Worm (Caenorhabditis elegans) whole organism, young adult: ENCODE data around the gene toca-2.

Source experiments
- B0035.1 ChIP-seq: sonication (generic microtip); optimal IDR thresholded peaks from 2 replicates; lab custom pipeline; 2016; ENCODE audit warnings: missing genetic modification characterization, mild to moderate bottlenecking, missing compliant biosample characterization, missing genotype, missing genetic modification reagents
- B0261.1 ChIP-seq: sonication (generic microtip); optimal IDR thresholded peaks from 2 replicates; lab custom pipeline; 2016; ENCODE audit warnings: mild to moderate bottlenecking, missing genetic modification characterization, moderate library complexity, missing compliant biosample characterization
- B0336.3 ChIP-seq: fragments of 200-800 bp; sonication (Bioruptor generic); IDR thresholded peaks from 2 replicates; pipeline ENCODE4 v1.3.6; 2022; ENCODE audit warnings: missing genetic modification characterization, missing compliant biosample characterization
- F23B12.7 ChIP-seq: sonication (generic microtip); optimal IDR thresholded peaks from 2 replicates; lab custom pipeline; 2017; ENCODE audit warnings: missing genetic modification characterization, mild to moderate bottlenecking, missing compliant biosample characterization, antibody characterized with exemption, moderate library complexity; ENCODE audit not compliant: insufficient read depth
- F37B4.10 ChIP-seq: fragments of 200-800 bp; sonication (Bioruptor generic); IDR thresholded peaks from 2 replicates; pipeline ENCODE4 v1.3.6; 2022; ENCODE audit warnings: missing genetic modification characterization, missing compliant biosample characterization
- F39B2.1 ChIP-seq: fragments of 200-800 bp; sonication (Bioruptor generic); IDR thresholded peaks from 2 replicates; pipeline ENCODE4 v1.3.6; 2022; ENCODE audit warnings: missing genetic modification reagents, missing genetic modification characterization, missing compliant biosample characterization
- F49E8.2 ChIP-seq: sonication (generic microtip); optimal IDR thresholded peaks from 3 replicates; lab custom pipeline; 2017; ENCODE audit warnings: missing genetic modification characterization, mild to moderate bottlenecking, missing compliant biosample characterization, antibody characterized with exemption, moderate library complexity; ENCODE audit not compliant: insufficient read depth
- F55B11.4 ChIP-seq: sonication (generic microtip); optimal IDR thresholded peaks from 2 replicates; lab custom pipeline; 2016; ENCODE audit warnings: missing compliant biosample characterization, missing genetic modification characterization, borderline replicate concordance; ENCODE audit not compliant: insufficient read depth
- K12H6.12 ChIP-seq: fragments of 200-800 bp; sonication (Bioruptor generic); optimal IDR thresholded peaks from 2 replicates; lab custom pipeline; 2018; ENCODE audit warnings: mild to moderate bottlenecking, missing genetic modification characterization, missing compliant biosample characterization
- T07F8.4 ChIP-seq: sonication (generic microtip); optimal IDR thresholded peaks from 2 replicates; lab custom pipeline; 2016; ENCODE audit warnings: mild to moderate bottlenecking, missing genetic modification characterization, moderate library complexity, missing compliant biosample characterization
- T26A5.8 ChIP-seq: sonication (generic microtip); optimal IDR thresholded peaks from 2 replicates; lab custom pipeline; 2016; ENCODE audit warnings: missing genetic modification characterization, missing compliant biosample characterization
- Y53G8AR.9 ChIP-seq: fragments of 200-800 bp; sonication (Bioruptor generic); conservative IDR thresholded peaks from 2 replicates; pipeline ENCODE4 v1.3.6; 2022; ENCODE audit warnings: missing genetic modification reagents, missing genetic modification characterization, missing compliant biosample characterization
- akir-1 ChIP-seq: fragments of 200-800 bp; sonication (Bioruptor generic); optimal IDR thresholded peaks from 2 replicates; lab custom pipeline; 2018; ENCODE audit warnings: mild to moderate bottlenecking, missing genetic modification characterization, moderate library complexity, missing compliant biosample characterization
- ama-1 ChIP-seq, 3 experiments: fragments of 150-350 bp in 1 of 3; sonication (generic microtip) in 2 of 3; optimal IDR thresholded peaks; 2 replicates each; lab custom pipeline; 2014 to 2018; ENCODE audit warnings: missing biosample characterization in 2 of 3, missing genetic modification characterization in 2 of 3, missing genetic modification reagents in 2 of 3
- attf-5 ChIP-seq: fragments of 200-800 bp; sonication (Bioruptor generic); optimal IDR thresholded peaks from 2 replicates; lab custom pipeline; 2018; ENCODE audit warnings: mild to moderate bottlenecking, missing genetic modification characterization, missing compliant biosample characterization
- cebp-2 ChIP-seq: fragments of 200-800 bp; sonication (Bioruptor generic); IDR thresholded peaks from 2 replicates; pipeline ENCODE4 v1.3.6; 2022; ENCODE audit warnings: missing genetic modification characterization, missing compliant biosample characterization
- ceh-40 ChIP-seq: fragments of 200-800 bp; sonication (Bioruptor generic); IDR thresholded peaks from 2 replicates; pipeline ENCODE4 v1.3.6; 2022; ENCODE audit warnings: missing genetic modification characterization, missing compliant biosample characterization
- ceh-58 ChIP-seq: fragments of 200-800 bp; sonication (Bioruptor generic); IDR thresholded peaks from 2 replicates; pipeline ENCODE4 v1.3.6; 2022; ENCODE audit warnings: missing genetic modification characterization, missing compliant biosample characterization
- efl-1 ChIP-seq: fragments of 150-350 bp; optimal IDR thresholded peaks from 2 replicates; lab custom pipeline; 2014; ENCODE audit warnings: missing biosample characterization, missing genetic modification reagents, missing genetic modification characterization
- egl-44 ChIP-seq: fragments of 200-800 bp; sonication (Bioruptor generic); IDR thresholded peaks from 2 replicates; pipeline ENCODE4 v1.3.6; 2022; ENCODE audit warnings: missing genetic modification reagents, missing genetic modification characterization, missing compliant biosample characterization
- fkh-3 ChIP-seq: sonication (generic microtip); optimal IDR thresholded peaks from 2 replicates; lab custom pipeline; 2016; ENCODE audit warnings: mild to moderate bottlenecking, missing genetic modification characterization, missing compliant biosample characterization
- hlh-26 ChIP-seq: fragments of 200-800 bp; sonication (Bioruptor generic); conservative IDR thresholded peaks from 2 replicates; pipeline ENCODE4 v1.3.6; 2022; ENCODE audit warnings: missing genetic modification reagents, missing genetic modification characterization, missing compliant biosample characterization
- hmg-1.2 ChIP-seq: fragments of 200-800 bp; sonication (Bioruptor generic); IDR thresholded peaks from 2 replicates; pipeline ENCODE4 v1.3.6; 2022; ENCODE audit warnings: missing genetic modification reagents, missing genetic modification characterization, missing compliant biosample characterization
- hmg-20 ChIP-seq: fragments of 200-800 bp; sonication (Bioruptor generic); IDR thresholded peaks from 2 replicates; pipeline ENCODE4 v1.3.6; 2022; ENCODE audit warnings: missing genetic modification reagents, missing genetic modification characterization, missing compliant biosample characterization
- let-607 ChIP-seq, 2 experiments: fragments of 200-800 bp in 1 of 2; sonication (Bioruptor generic) in 1 of 2; sonication (generic microtip) in 1 of 2; optimal IDR thresholded peaks; 2 replicates each; lab custom pipeline; 2016 to 2018; ENCODE audit warnings: mild to moderate bottlenecking in 2 of 2, missing compliant biosample characterization in 2 of 2, missing genetic modification characterization in 2 of 2, moderate library complexity in 2 of 2, missing genotype in 1 of 2
- lin-35 ChIP-seq, 3 experiments: fragments of 150-350 bp in 2 of 3; sonication (generic microtip) in 1 of 3; optimal IDR thresholded peaks; 2 replicates each; lab custom pipeline; 2014 to 2018; ENCODE audit warnings: missing biosample characterization in 3 of 3, missing genetic modification characterization in 3 of 3, missing genetic modification reagents in 3 of 3
- lin-40 ChIP-seq: sonication (generic microtip); optimal IDR thresholded peaks from 2 replicates; lab custom pipeline; 2016; ENCODE audit warnings: missing genetic modification characterization, mild to moderate bottlenecking, missing compliant biosample characterization, missing genotype, missing genetic modification reagents
- lir-1 ChIP-seq: fragments of 200-800 bp; sonication (Bioruptor generic); conservative IDR thresholded peaks from 2 replicates; pipeline ENCODE4 v1.3.6; 2022; ENCODE audit warnings: missing genetic modification reagents, missing genetic modification characterization, missing compliant biosample characterization
- madf-3 ChIP-seq: fragments of 200-800 bp; sonication (Bioruptor generic); IDR thresholded peaks from 2 replicates; pipeline ENCODE4 v1.3.6; 2022; ENCODE audit warnings: missing genetic modification reagents, missing genetic modification characterization, missing compliant biosample characterization
- madf-6 ChIP-seq: fragments of 200-800 bp; sonication (Bioruptor generic); IDR thresholded peaks from 2 replicates; pipeline ENCODE4 v1.3.6; 2022; ENCODE audit warnings: missing genetic modification reagents, missing genetic modification characterization, missing compliant biosample characterization
- nfyb-1 ChIP-seq: fragments of 200-800 bp; sonication (Bioruptor generic); IDR thresholded peaks from 2 replicates; pipeline ENCODE4 v1.3.6; 2022; ENCODE audit warnings: missing genetic modification reagents, missing genetic modification characterization, missing compliant biosample characterization
- repo-1 ChIP-seq: sonication (generic microtip); optimal IDR thresholded peaks from 2 replicates; lab custom pipeline; 2017; ENCODE audit warnings: mild to moderate bottlenecking, missing genetic modification characterization, missing compliant biosample characterization
- sdz-38 ChIP-seq: sonication (generic microtip); optimal IDR thresholded peaks from 2 replicates; lab custom pipeline; 2016; ENCODE audit warnings: missing genotype, missing genetic modification characterization, missing compliant biosample characterization
- sea-2 ChIP-seq: fragments of 200-800 bp; sonication (Bioruptor generic); IDR thresholded peaks from 2 replicates; pipeline ENCODE4 v1.3.6; 2022; ENCODE audit warnings: missing genetic modification characterization, missing compliant biosample characterization
- snpc-3.4 ChIP-seq: sonication (generic microtip); optimal IDR thresholded peaks from 2 replicates; lab custom pipeline; 2017; ENCODE audit warnings: missing genetic modification characterization, mild to moderate bottlenecking, missing compliant biosample characterization, antibody characterized with exemption, moderate library complexity, missing genotype, missing genetic modification reagents
- sptf-2 ChIP-seq: fragments of 200-800 bp; sonication (Bioruptor generic); optimal IDR thresholded peaks from 2 replicates; lab custom pipeline; 2018; ENCODE audit warnings: mild to moderate bottlenecking, missing genetic modification characterization, missing compliant biosample characterization
- zfh-2 ChIP-seq: fragments of 200-800 bp; sonication (Bioruptor generic); conservative IDR thresholded peaks from 2 replicates; pipeline ENCODE4 v1.3.6; 2022; ENCODE audit warnings: missing genetic modification reagents, missing genetic modification characterization, missing compliant biosample characterization
- ztf-25 ChIP-seq: fragments of 200-800 bp; sonication (Bioruptor generic); IDR thresholded peaks from 2 replicates; pipeline ENCODE4 v1.3.6; 2022; ENCODE audit warnings: missing genetic modification reagents, missing genetic modification characterization, missing compliant biosample characterization

The toca-2 gene

ce11 chrIII:13763260-13764112, 7.8 kb downstream of the toca-2 start (continued):
- TF ChIP-seq ztf-25 (GFP tag; lab: Robert Waterston, UW) (no peak), F55B11.4 (no peak), F49E8.2 (tag; lab: Kevin White, UChicago) (no peak), hmg-20 (GFP tag; lab: Robert Waterston, UW) (no peak), repo-1 (peak; percentile 72), T26A5.8 (no peak), sdz-38 (tag; lab: Kevin White, UChicago) (no peak), sptf-2 (GFP tag; lab: Kevin White, UChicago) (no peak), hlh-26 (no peak), sea-2 (GFP tag; lab: Robert Waterston, UW) (no peak), K12H6.12 (tag; lab: Kevin White, UChicago) (peak; percentile 23), egl-44 (GFP tag; lab: Robert Waterston, UW) (0 out of 2 replicates have a peak, but pooled peaks have one; percentile 11), B0261.1 (tag; lab: Kevin White, UChicago) (no peak), attf-5 (GFP tag; lab: Kevin White, UChicago) (peak; percentile 9), efl-1 (GFP tag; lab: Kevin White, UChicago) (peak; percentile 23), let-607 (tag; optimal IDR thresholded peaks at IDR 0.05; lab: Kevin White, UChicago) (no peak), fkh-3 (no peak), ceh-40 (no peak), lir-1 (GFP tag; lab: Robert Waterston, UW) (no peak), madf-6 (GFP tag; lab: Robert Waterston, UW) (peak; percentile 10; the same call in 1 of the 2 replicates), hmg-1.2 (peak; percentile 36; the same call in 1 of the 2 replicates), snpc-3.4 (tag; lab: Kevin White, UChicago) (peak; percentile 25), Y53G8AR.9 (GFP tag; lab: Robert Waterston, UW) (no peak; the same call in 1 of the 2 replicates), B0336.3 (peak; percentile 78), akir-1 (no peak), lin-40 (tag; lab: Kevin White, UChicago) (peak; percentile 23), F39B2.1 (GFP tag; lab: Robert Waterston, UW) (no peak), B0035.1 (tag; lab: Kevin White, UChicago) (peak; percentile 33), T07F8.4 (tag; lab: Kevin White, UChicago) (no peak), ceh-58 (GFP tag; lab: Robert Waterston, UW) (no peak), F37B4.10 (GFP tag; lab: Robert Waterston, UW) (no peak), ama-1 (optimal IDR thresholded peaks at IDR 0.05; lab: Kevin White, UChicago) (no peak), ama-1 (GFP tag; optimal IDR thresholded peaks at IDR 0.05; lab: Kevin White, UChicago) (no peak), cebp-2 (GFP tag; lab: Robert Waterston, UW) (no peak), nfyb-1 (GFP tag; lab: Robert Waterston, UW) (peak; percentile 24; the same call in 1 of the 2 replicates)

- 0 out of 2 replicates have a peak, but pooled peaks have one; percentile 66 for TF ChIP-seq madf-3
- no peak for TF ChIP-seq F23B12.7 (tag; lab: Kevin White, UChicago)
- 0 out of 2 replicates have a peak, but pooled peaks have one; percentile 15 for TF ChIP-seq zfh-2 (GFP tag; lab: Robert Waterston, UW)
- TF ChIP-seq lin-35 (GFP tag; optimal IDR thresholded peaks at IDR 0.05; lab: Kevin White, UChicago) = peak in 1 of 3 experiments; percentile 1
Observed at ce11 chrIII:13765782-13766181, 10.1 kb downstream of the toca-2 start.
